Fruit fly (Drosophila melanogaster) whole organism, prepupa: ENCODE results near the gene Mur18B.

Source experiments
- Blimp-1 ChIP-seq: fragments of 200-800 bp; sonication (Bioruptor generic); optimal IDR thresholded peaks from 3 replicates; lab custom pipeline; 2017; ENCODE audit warnings: missing biosample characterization, missing genetic modification characterization, mild to moderate bottlenecking, moderate library complexity, missing genetic modification reagents
- CG16779 ChIP-seq: fragments of 200-800 bp; sonication (Bioruptor generic); optimal IDR thresholded peaks from 3 replicates; lab custom pipeline; 2017; ENCODE audit warnings: missing biosample characterization, mild to moderate bottlenecking, missing genetic modification characterization
- CG3032 ChIP-seq: fragments of 200-800 bp; optimal IDR thresholded peaks from 2 replicates; lab custom pipeline; 2019; ENCODE audit warnings: missing biosample characterization, mild to moderate bottlenecking, missing genetic modification characterization, moderate library complexity
- CG6276 ChIP-seq: fragments of 200-800 bp; sonication (Bioruptor generic); optimal IDR thresholded peaks from 2 replicates; lab custom pipeline; 2017; ENCODE audit warnings: missing biosample characterization, mild to moderate bottlenecking, missing genetic modification characterization
- CG8319 ChIP-seq: fragments of 200-800 bp; sonication (Bioruptor generic); optimal IDR thresholded peaks from 3 replicates; lab custom pipeline; 2016; ENCODE audit warnings: missing biosample characterization, missing genetic modification characterization
- Eip78C ChIP-seq: fragments of 200-800 bp; sonication (Bioruptor generic); peaks from one replicate; lab custom pipeline; 2016; ENCODE audit warnings: missing biosample characterization, missing genetic modification characterization
- Gug ChIP-seq: fragments of 200-800 bp; sonication (Bioruptor generic); IDR thresholded peaks from 2 replicates; pipeline ENCODE4 v1.3.6; 2022; ENCODE audit warnings: missing biosample characterization, missing genetic modification characterization
- Hr39 ChIP-seq: fragments of 200-800 bp; sonication (Bioruptor generic); optimal IDR thresholded peaks from 2 replicates; lab custom pipeline; 2016; ENCODE audit warnings: missing biosample characterization, missing genetic modification characterization
- Lpt ChIP-seq: fragments of 200-800 bp; sonication (Bioruptor generic); optimal IDR thresholded peaks from 3 replicates; lab custom pipeline; 2016; ENCODE audit warnings: missing biosample characterization, missing genetic modification characterization
- OdsH ChIP-seq: fragments of 200-800 bp; sonication (Bioruptor generic); optimal IDR thresholded peaks from 3 replicates; lab custom pipeline; 2016; ENCODE audit warnings: missing biosample characterization, missing genetic modification characterization
- cyc ChIP-seq: fragments of 200-800 bp; sonication (Bioruptor generic); optimal IDR thresholded peaks from 3 replicates; lab custom pipeline; 2016; ENCODE audit warnings: missing biosample characterization, missing genetic modification characterization
- lz ChIP-seq: fragments of 200-800 bp; sonication (Bioruptor generic); optimal IDR thresholded peaks from 3 replicates; lab custom pipeline; 2016; ENCODE audit warnings: missing biosample characterization, missing genetic modification characterization
- pdm3 ChIP-seq: fragments of 200-800 bp; sonication (Bioruptor generic); optimal IDR thresholded peaks from 3 replicates; lab custom pipeline; 2016; ENCODE audit warnings: missing biosample characterization, missing genetic modification characterization
- vri ChIP-seq: fragments of 200-800 bp; sonication (Bioruptor generic); optimal IDR thresholded peaks from 3 replicates; lab custom pipeline; 2016; ENCODE audit warnings: missing biosample characterization, mild to moderate bottlenecking, missing genetic modification characterization

dm6 chrX:19183121-19183520 is 29.9 kb upstream of the Mur18B start, which contains the start of gene CG33253:
- no peak for TF ChIP-seq CG16779 (tag; lab: Kevin White, UChicago)
- TF ChIP-seq Gug (GFP tag; lab: Robert Waterston, UW): no peak
- no peak for TF ChIP-seq vri (GFP tag; lab: Kevin White, UChicago)
- no peak for TF ChIP-seq OdsH (GFP tag; lab: Kevin White, UChicago)
- TF ChIP-seq Hr39 (GFP tag; lab: Kevin White, UChicago): no peak
- no peak for TF ChIP-seq Lpt (GFP tag; lab: Kevin White, UChicago)
- no peak for TF ChIP-seq CG3032 (tag; lab: Kevin White, UChicago)
- TF ChIP-seq CG8319: no peak
- TF ChIP-seq pdm3 (GFP tag; lab: Kevin White, UChicago): no peak
- TF ChIP-seq cyc: no peak
- no peak for TF ChIP-seq lz (GFP tag; lab: Kevin White, UChicago)
- TF ChIP-seq Eip78C (GFP tag; lab: Kevin White, UChicago): no peak
- no peak for TF ChIP-seq CG6276
- TF ChIP-seq Blimp-1 (GFP tag; lab: Kevin White, UChicago): no peak
